Worm (Caenorhabditis elegans): ENCODE data around the gene cct-6.

DNA sequence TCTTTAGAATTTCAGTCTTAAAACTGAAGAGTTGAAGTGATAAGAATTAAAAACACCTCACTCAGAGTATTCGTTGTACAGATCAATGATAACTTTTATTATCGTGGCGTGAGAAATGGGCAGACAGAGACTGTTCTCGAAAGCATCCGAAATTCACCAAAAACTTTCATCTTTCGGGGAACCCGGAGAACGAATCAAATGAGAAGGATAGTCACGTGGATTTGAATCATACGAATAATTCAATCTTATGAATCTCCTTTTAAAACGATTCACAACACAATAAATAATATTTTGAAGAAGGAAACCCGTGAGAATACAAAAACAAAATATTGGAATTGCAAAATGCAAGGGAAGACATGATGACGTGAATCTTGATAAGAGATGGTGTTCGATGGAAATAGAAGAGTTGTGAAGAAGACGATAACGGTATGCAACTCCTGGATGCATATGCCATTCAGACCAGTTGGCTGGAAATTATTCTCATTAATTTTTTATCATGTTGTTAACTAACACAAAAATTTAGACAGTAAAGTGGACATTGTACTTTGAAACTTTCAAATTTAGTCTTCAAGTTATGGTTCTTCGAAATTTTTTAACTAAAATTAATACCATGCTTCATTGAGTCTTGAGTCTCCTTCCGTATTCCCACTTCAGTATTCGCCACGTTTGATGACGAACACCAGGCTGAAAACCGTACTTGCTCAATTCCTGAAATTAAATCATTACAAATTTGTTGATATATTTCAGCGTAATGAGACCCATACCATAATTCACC, 21.6 kb upstream of the cct-6 start:
- TF ChIP-seq flt-1 (GFP tag; IDR thresholded peaks at IDR 0.05) (no peak), tab-1 (GFP tag; IDR thresholded peaks at IDR 0.05) (no peak), klf-2 (GFP tag; conservative IDR thresholded peaks at IDR 0.05) (no peak), T22C8.4 (GFP tag; IDR thresholded peaks at IDR 0.05) (no peak), ztf-29 (GFP tag; IDR thresholded peaks at IDR 0.05) (no peak), cog-1 (tag; optimal IDR thresholded peaks at IDR 0.05) (no peak), ref-1 (GFP tag; conservative IDR thresholded peaks at IDR 0.05) (no peak), med-1 (GFP tag; optimal IDR thresholded peaks at IDR 0.05; ENCODE audit: insufficient read depth) (no peak)
